Worm (Caenorhabditis elegans): ENCODE results near the gene C18H9.1.

DNA sequence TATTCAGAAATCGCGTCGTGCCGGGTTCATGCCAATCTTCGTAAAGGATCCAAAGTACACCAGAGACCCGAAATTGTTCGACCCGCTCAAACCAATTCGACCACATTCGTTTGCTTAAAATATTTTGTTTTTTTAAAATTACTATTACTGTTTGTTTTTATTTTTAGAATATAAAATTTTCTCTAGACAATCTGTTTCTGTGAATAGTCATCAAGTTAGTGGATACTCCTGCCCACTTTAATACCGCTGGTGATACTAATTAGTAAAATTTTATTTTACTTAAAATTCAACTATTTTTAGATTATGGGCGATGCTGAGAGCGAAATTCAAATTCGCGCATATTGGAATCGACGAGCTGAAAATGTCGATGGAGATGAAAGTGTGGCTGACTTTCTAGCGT lies 37.7 kb downstream of the C18H9.1 start, which contains the start of gene T14B4.1:
- no peak for TF ChIP-seq aly-1 (tag; optimal IDR thresholded peaks at IDR 0.05)
- TF ChIP-seq hmbx-1 (tag; optimal IDR thresholded peaks at IDR 0.05) = no peak
- TF ChIP-seq ama-1 (optimal IDR thresholded peaks at IDR 0.05) = no peak
- no peak for TF ChIP-seq hnd-1 (tag; optimal IDR thresholded peaks at IDR 0.05)
- TF ChIP-seq ceh-13 (GFP tag; optimal IDR thresholded peaks at IDR 0.05) = no peak
- TF ChIP-seq tbx-11 (GFP tag; IDR thresholded peaks at IDR 0.05) = no peak
- no peak for TF ChIP-seq tra-4 (tag; optimal IDR thresholded peaks at IDR 0.05)
- TF ChIP-seq F13C5.2 (tag; optimal IDR thresholded peaks at IDR 0.05) = no peak
- no peak for TF ChIP-seq flt-1 (GFP tag; IDR thresholded peaks at IDR 0.05)
- TF ChIP-seq ceh-36 (tag; optimal IDR thresholded peaks at IDR 0.05) = no peak
- no peak for TF ChIP-seq pes-1 (GFP tag; IDR thresholded peaks at IDR 0.05)

All from whole organism, early embryonic.